Fruit fly (Drosophila melanogaster) whole organism, embryonic: ENCODE data around the gene CG11052.

ENCODE experiments used
- Ada2b ChIP-seq: fragments of 200-800 bp; sonication (Bioruptor generic); IDR thresholded peaks from 2 replicates; pipeline ENCODE4 v1.3.6; 2022; ENCODE audit warnings: missing biosample characterization, missing genetic modification characterization
- Atf-2 ChIP-seq: fragments of 200-800 bp; sonication (Bioruptor generic); optimal IDR thresholded peaks from 2 replicates; lab custom pipeline; 2016; ENCODE audit warnings: missing biosample characterization, missing genetic modification characterization
- Awh ChIP-seq: fragments of 200-800 bp; sonication (Bioruptor generic); IDR thresholded peaks from 2 replicates; pipeline ENCODE4, ENCODE4 v1.3.6; 2022; ENCODE audit warnings: missing biosample characterization, missing genetic modification characterization
- CG10274 ChIP-seq: fragments of 200-800 bp; sonication (Bioruptor generic); optimal IDR thresholded peaks from 3 replicates; lab custom pipeline; 2017; ENCODE audit warnings: missing biosample characterization, mild to moderate bottlenecking, missing genetic modification characterization
- CG10321 ChIP-seq: fragments of 200-800 bp; sonication (Bioruptor generic); IDR thresholded peaks from 2 replicates; pipeline ENCODE4 v1.3.6; 2022; ENCODE audit warnings: missing biosample characterization, missing genetic modification characterization
- CG10462 ChIP-seq: fragments of 200-800 bp; sonication (Bioruptor generic); optimal IDR thresholded peaks from 2 replicates; lab custom pipeline; 2016; ENCODE audit warnings: missing biosample characterization, missing genetic modification characterization
- CG12769 ChIP-seq: fragments of 200-800 bp; sonication (Bioruptor generic); optimal IDR thresholded peaks from 2 replicates; lab custom pipeline; 2019; ENCODE audit warnings: missing biosample characterization, mild to moderate bottlenecking, missing genetic modification characterization, moderate library complexity
- CG14710 ChIP-seq: fragments of 200-800 bp; sonication (Bioruptor generic); optimal IDR thresholded peaks from 3 replicates; lab custom pipeline; 2019; ENCODE audit warnings: missing biosample characterization, mild to moderate bottlenecking, missing genetic modification characterization, moderate library complexity
- CG15073 ChIP-seq: fragments of 200-800 bp; sonication (Bioruptor generic); optimal IDR thresholded peaks from 2 replicates; lab custom pipeline; 2016; ENCODE audit warnings: missing biosample characterization, missing genetic modification characterization
- CG17361 ChIP-seq: fragments of 200-800 bp; sonication (Bioruptor generic); IDR thresholded peaks from 3 replicates; pipeline ENCODE4 v1.3.6; 2022; ENCODE audit warnings: missing biosample characterization, missing genetic modification characterization
- CG17385 ChIP-seq: fragments of 200-800 bp; sonication (Bioruptor generic); optimal IDR thresholded peaks from 3 replicates; lab custom pipeline; 2018; ENCODE audit warnings: missing biosample characterization, mild to moderate bottlenecking, missing genetic modification characterization
- CG3163 ChIP-seq: fragments of 200-800 bp; sonication (Bioruptor generic); optimal IDR thresholded peaks from 3 replicates; lab custom pipeline; 2016; ENCODE audit warnings: missing biosample characterization, missing genetic modification characterization
- CG3407 ChIP-seq: fragments of 200-800 bp; sonication (Bioruptor generic); optimal IDR thresholded peaks from 2 replicates; lab custom pipeline; 2018; ENCODE audit warnings: missing biosample characterization, mild to moderate bottlenecking, missing genetic modification characterization
- CG42726 ChIP-seq: fragments of 200-800 bp; sonication (Bioruptor generic); IDR thresholded peaks from 2 replicates; pipeline ENCODE4 v1.3.6; 2022; ENCODE audit warnings: missing biosample characterization, missing genetic modification characterization; ENCODE audit not compliant: partially characterized antibody
- CG5180 ChIP-seq: fragments of 200-800 bp; sonication (Bioruptor generic); optimal IDR thresholded peaks from 3 replicates; lab custom pipeline; 2017; ENCODE audit warnings: missing biosample characterization, missing genetic modification characterization, mild to moderate bottlenecking, moderate library complexity, missing genetic modification reagents
- CG8478 ChIP-seq: fragments of >200 bp; optimal IDR thresholded peaks from 2 replicates; lab custom pipeline; 2018
- CG9727 ChIP-seq: fragments of 200-800 bp; sonication (Bioruptor generic); optimal IDR thresholded peaks from 3 replicates; lab custom pipeline; 2017; ENCODE audit warnings: missing biosample characterization, mild to moderate bottlenecking, missing genetic modification characterization
- D19A ChIP-seq: fragments of 200-800 bp; optimal IDR thresholded peaks from 3 replicates; lab custom pipeline; 2019; ENCODE audit warnings: missing biosample characterization, mild to moderate bottlenecking, missing genetic modification characterization, moderate library complexity
- Deaf1 ChIP-seq: fragments of 200-800 bp; optimal IDR thresholded peaks from 3 replicates; lab custom pipeline; 2019; ENCODE audit warnings: missing biosample characterization, mild to moderate bottlenecking, missing genetic modification characterization, moderate library complexity
- Drgx ChIP-seq: fragments of 200-800 bp; sonication (Bioruptor generic); IDR thresholded peaks from 2 replicates; pipeline ENCODE4 v1.3.6; 2022; ENCODE audit warnings: missing biosample characterization, missing genetic modification characterization
- Med ChIP-seq: fragments of 200-800 bp; sonication (Bioruptor generic); peaks from one replicate; lab custom pipeline; 2016; ENCODE audit warnings: missing biosample characterization, missing genetic modification characterization, mild to moderate bottlenecking, inconsistent platforms, moderate library complexity
- Pdp1 ChIP-seq, 2 experiments: fragments of 200-800 bp; sonication (Bioruptor generic); optimal IDR thresholded peaks; 3 replicates each; lab custom pipeline; 2016; ENCODE audit warnings: missing biosample characterization in 2 of 2, missing genetic modification characterization in 2 of 2, mild to moderate bottlenecking in 1 of 2, moderate library complexity in 1 of 2
- Trl ChIP-seq, 3 experiments: fragments of >200 bp in 2 of 3; fragments of 200-800 bp in 1 of 3; sonication (Bioruptor generic) in 1 of 3; optimal IDR thresholded peaks; 2 replicates in 1 of 3; 3 replicates in 2 of 3; lab custom pipeline; 2016 to 2017; ENCODE audit warnings: missing biosample characterization in 1 of 3, missing genetic modification characterization in 1 of 3
- abd-A ChIP-seq: fragments of 200-800 bp; sonication (Bioruptor generic); optimal IDR thresholded peaks from 3 replicates; lab custom pipeline; 2019; ENCODE audit warnings: missing biosample characterization, mild to moderate bottlenecking, missing genetic modification characterization, moderate library complexity
- aop ChIP-seq: fragments of 200-800 bp; sonication (Bioruptor generic); IDR thresholded peaks from 2 replicates; pipeline ENCODE4 v1.3.6; 2022; ENCODE audit warnings: missing biosample characterization, missing genetic modification characterization
- ara ChIP-seq: fragments of 200-800 bp; sonication (Bioruptor generic); IDR thresholded peaks from 2 replicates; pipeline ENCODE4 v1.3.6; 2022; ENCODE audit warnings: missing biosample characterization, missing genetic modification characterization
- ase ChIP-seq: fragments of 200-800 bp; sonication (Bioruptor generic); IDR thresholded peaks from 3 replicates; pipeline ENCODE4 v1.3.6; 2022; ENCODE audit warnings: missing biosample characterization, missing genetic modification characterization
- ash1 ChIP-seq: fragments of 200-800 bp; sonication (Bioruptor generic); optimal IDR thresholded peaks from 2 replicates; lab custom pipeline; 2018; ENCODE audit warnings: missing biosample characterization, mild to moderate bottlenecking, missing genetic modification characterization
- ato ChIP-seq: fragments of 200-800 bp; sonication (Bioruptor generic); IDR thresholded peaks from 2 replicates; pipeline ENCODE4 v1.3.6; 2022; ENCODE audit warnings: missing biosample characterization, missing genetic modification characterization; ENCODE audit not compliant: partially characterized antibody
- chif ChIP-seq, 2 experiments: fragments of 200-800 bp; sonication (Bioruptor generic); optimal IDR thresholded peaks; 3 replicates each; lab custom pipeline; 2016; ENCODE audit warnings: missing biosample characterization in 2 of 2, missing genetic modification characterization in 2 of 2
- corto ChIP-seq: fragments of 200-800 bp; sonication (Bioruptor generic); optimal IDR thresholded peaks from 2 replicates; lab custom pipeline; 2016; ENCODE audit warnings: missing biosample characterization, mild to moderate bottlenecking, missing genetic modification characterization, moderate library complexity
- en ChIP-seq: fragments of 200-800 bp; sonication (Bioruptor generic); optimal IDR thresholded peaks from 2 replicates; lab custom pipeline; 2016; ENCODE audit warnings: missing biosample characterization, missing genetic modification characterization
- fd102C ChIP-seq: fragments of 200-800 bp; sonication (Bioruptor generic); optimal IDR thresholded peaks from 2 replicates; lab custom pipeline; 2018; ENCODE audit warnings: missing biosample characterization, mild to moderate bottlenecking, missing genetic modification characterization, moderate library complexity
- fd64A ChIP-seq: fragments of 200-800 bp; sonication (Bioruptor generic); optimal IDR thresholded peaks from 3 replicates; lab custom pipeline; 2018; ENCODE audit warnings: missing biosample characterization, mild to moderate bottlenecking, missing genetic modification characterization
- gfzf ChIP-seq: fragments of 200-800 bp; sonication (Bioruptor generic); optimal IDR thresholded peaks from 2 replicates; lab custom pipeline; 2016; ENCODE audit warnings: missing biosample characterization, mild to moderate bottlenecking, missing genetic modification characterization, moderate library complexity
- her ChIP-seq: fragments of 200-800 bp; sonication (Bioruptor generic); optimal IDR thresholded peaks from 2 replicates; lab custom pipeline; 2016; ENCODE audit warnings: missing biosample characterization, missing genetic modification characterization
- insv ChIP-seq, 2 experiments: fragments of 200-800 bp; sonication (Bioruptor generic); optimal IDR thresholded peaks; 3 replicates each; lab custom pipeline; 2016 to 2018; ENCODE audit warnings: missing biosample characterization in 2 of 2, missing genetic modification characterization in 2 of 2
- nau ChIP-seq: fragments of 200-800 bp; sonication (Bioruptor generic); optimal IDR thresholded peaks from 3 replicates; lab custom pipeline; 2017; ENCODE audit warnings: missing biosample characterization, mild to moderate bottlenecking, missing genetic modification characterization, missing genetic modification reagents
- nerfin-2 ChIP-seq: fragments of 200-800 bp; sonication (Bioruptor generic); IDR thresholded peaks from 2 replicates; pipeline ENCODE4 v1.3.6; 2022; ENCODE audit warnings: missing biosample characterization, missing genetic modification characterization; ENCODE audit not compliant: partially characterized antibody
- otp ChIP-seq: fragments of 200-800 bp; sonication (Bioruptor generic); IDR thresholded peaks from 3 replicates; pipeline ENCODE4, ENCODE4 v1.3.6; 2022; ENCODE audit warnings: missing biosample characterization, missing genetic modification characterization
- pros ChIP-seq: fragments of 200-800 bp; sonication (Bioruptor generic); optimal IDR thresholded peaks from 3 replicates; lab custom pipeline; 2019; ENCODE audit warnings: missing biosample characterization, mild to moderate bottlenecking, missing genetic modification characterization, moderate library complexity
- pzg ChIP-seq: fragments of 200-800 bp; sonication (Bioruptor generic); optimal IDR thresholded peaks from 3 replicates; lab custom pipeline; 2018; ENCODE audit warnings: missing biosample characterization, mild to moderate bottlenecking, missing genetic modification characterization, moderate library complexity
- schlank ChIP-seq: fragments of 200-800 bp; sonication (Bioruptor generic); optimal IDR thresholded peaks from 2 replicates; lab custom pipeline; 2018; ENCODE audit warnings: missing biosample characterization, mild to moderate bottlenecking, missing genetic modification characterization
- scrt ChIP-seq: fragments of 200-800 bp; sonication (Bioruptor generic); optimal IDR thresholded peaks from 2 replicates; lab custom pipeline; 2018; ENCODE audit warnings: missing biosample characterization, mild to moderate bottlenecking, missing genetic modification characterization, moderate library complexity
- sens-2 ChIP-seq: fragments of 200-800 bp; sonication (Bioruptor generic); IDR thresholded peaks from 2 replicates; pipeline ENCODE4 v1.3.6; 2022; ENCODE audit warnings: missing biosample characterization, missing genetic modification characterization
- sima ChIP-seq: fragments of 200-800 bp; sonication (Bioruptor generic); optimal IDR thresholded peaks from 2 replicates; lab custom pipeline; 2016; ENCODE audit warnings: missing biosample characterization, missing genetic modification characterization
- tna ChIP-seq: fragments of 200-800 bp; sonication (Bioruptor generic); IDR thresholded peaks from 2 replicates; pipeline ENCODE4 v1.3.6; 2022; ENCODE audit warnings: missing biosample characterization, missing genetic modification characterization; ENCODE audit not compliant: partially characterized antibody
- yki ChIP-seq: fragments of >200 bp; optimal IDR thresholded peaks from 3 replicates; lab custom pipeline; 2018
- zen ChIP-seq: fragments of 200-800 bp; sonication (Bioruptor generic); optimal IDR thresholded peaks from 3 replicates; lab custom pipeline; 2018; ENCODE audit warnings: missing biosample characterization, mild to moderate bottlenecking, missing genetic modification characterization, moderate library complexity

Gene CG11052

dm6 chr3R:7967801-7968200 lies 41.3 kb downstream of the CG11052 start (continued):
- TF ChIP-seq en (no peak), insv (GFP tag; optimal IDR thresholded peaks at IDR 0.05; lab: Kevin White, UChicago) (no peak), CG8478 (lab: Kevin White, UChicago) (no peak), gfzf (no peak), ara (GFP tag; lab: Robert Waterston, UW) (0 out of 2 replicates have a peak, but pooled peaks have one; percentile 39), nerfin-2 (GFP tag; lab: Robert Waterston, UW) (no peak), CG10462 (GFP tag; lab: Kevin White, UChicago) (no peak), pzg (GFP tag; lab: Kevin White, UChicago) (no peak), yki (lab: Kevin White, UChicago) (peak; percentile 29), CG17385 (peak; percentile 33), ato (no peak), Ada2b (GFP tag; lab: Robert Waterston, UW) (no peak), CG3163 (peak; percentile 12), chif (GFP tag; optimal IDR thresholded peaks at IDR 0.05; lab: Kevin White, UChicago) (no peak), Awh (no peak), her (no peak), fd64A (no peak), CG14710 (tag; lab: Kevin White, UChicago) (no peak), tna (no peak), nau (GFP tag; lab: Kevin White, UChicago) (no peak), scrt (GFP tag; lab: Kevin White, UChicago) (no peak), zen (tag; lab: Kevin White, UChicago) (no peak), CG9727 (GFP tag; lab: Kevin White, UChicago) (no peak), pros (no peak)
- TF ChIP-seq, all 482 proteins: peak for 12

DNA sequence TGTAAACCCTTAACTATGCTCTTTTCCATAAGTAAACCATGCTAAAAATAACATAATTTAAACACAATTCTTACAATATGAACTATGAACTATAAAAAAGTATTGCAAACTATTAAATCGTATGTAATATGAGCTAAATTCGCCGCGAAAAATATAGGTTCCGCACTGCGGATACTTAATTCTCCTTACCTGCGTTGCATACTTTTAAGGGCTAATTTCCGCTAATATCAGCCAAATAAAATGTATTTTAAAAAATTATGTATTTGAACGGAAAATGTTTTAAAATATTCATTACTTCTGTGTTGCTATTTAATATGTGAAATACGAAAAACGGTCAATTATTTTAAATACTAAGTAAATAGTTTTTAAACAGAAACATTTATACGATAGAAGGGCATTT lies 41.8 kb downstream of the CG11052 start, which contains the start of gene dsx:
TSS of gene dsx (minus strand) at position 62 of the 400 bp plus-strand sequence.
- TF ChIP-seq CG17361 (GFP tag; lab: Robert Waterston, UW) (0 out of 3 replicates have a peak, but pooled peaks have one; percentile 18), corto (no peak), sens-2 (GFP tag; lab: Robert Waterston, UW) (no peak), aop (GFP tag; lab: Robert Waterston, UW) (no peak), CG12769 (no peak), CG15073 (GFP tag; lab: Kevin White, UChicago) (no peak), CG10274 (peak; percentile 78), D19A (peak; percentile 7), tna (no peak)

DNA sequence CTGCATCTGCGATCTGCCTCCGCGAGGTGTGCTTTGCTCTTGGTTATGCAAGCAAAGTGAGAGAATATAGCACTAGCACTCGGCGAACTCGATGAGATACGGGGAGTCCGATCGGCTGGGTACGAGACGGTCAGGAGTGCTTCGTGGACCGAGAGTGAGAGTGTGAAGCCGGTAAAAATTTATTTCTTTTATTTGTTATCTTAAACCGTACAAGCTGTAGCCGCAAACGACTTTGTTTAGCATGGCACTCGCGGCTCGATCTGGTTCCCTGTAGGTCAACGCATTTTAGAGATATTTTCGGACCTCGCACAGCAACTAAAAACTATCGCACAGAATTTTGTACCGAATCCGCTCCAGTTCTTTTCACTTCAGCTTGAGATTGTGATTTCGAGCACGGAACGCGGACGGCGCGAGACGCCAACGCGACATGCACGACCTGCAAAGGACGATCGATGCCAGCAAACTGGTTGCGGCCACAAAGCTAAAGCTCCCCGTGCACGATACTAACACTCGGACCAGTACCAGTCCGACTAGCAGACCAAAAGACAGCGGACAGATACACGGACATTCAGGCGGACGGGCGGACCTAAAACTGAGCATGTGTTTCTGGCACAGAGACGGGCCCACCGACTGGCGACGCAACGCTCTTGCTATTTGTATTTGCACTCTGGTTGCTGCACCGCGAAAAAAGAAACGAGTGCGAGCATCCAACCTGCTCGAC lies 42.4 kb downstream of the CG11052 start:
- TF ChIP-seq Drgx (GFP tag; lab: Robert Waterston, UW) (peak; percentile 48), ase (no peak), otp (GFP tag; lab: Robert Waterston, UW) (0 out of 3 replicates have a peak, but pooled peaks have one; percentile 8), CG5180 (peak; percentile 56), Deaf1 (peak; percentile 49), fd102C (GFP tag; lab: Kevin White, UChicago) (no peak), Pdp1 (GFP tag; optimal IDR thresholded peaks at IDR 0.05; lab: Kevin White, UChicago) (peak in 1 of 2 experiments; percentile 30), CG12769 (no peak), CG10321 (GFP tag; lab: Robert Waterston, UW) (no peak), Atf-2 (GFP tag; lab: Kevin White, UChicago) (no peak), CG3407 (GFP tag; lab: Kevin White, UChicago) (no peak), sima (GFP tag; lab: Kevin White, UChicago) (no peak), schlank (tag; lab: Kevin White, UChicago) (no peak), ash1 (GFP tag; lab: Kevin White, UChicago) (no peak), Med (GFP tag; lab: Kevin White, UChicago) (peak; percentile 36), CG42726 (GFP tag; lab: Robert Waterston, UW) (0 out of 2 replicates have a peak, but pooled peaks have one; percentile 7), abd-A (tag; lab: Kevin White, UChicago) (no peak), Trl (optimal IDR thresholded peaks at IDR 0.05; lab: Kevin White, UChicago) (peak in 1 of 2 experiments; percentile 5), Trl (GFP tag; optimal IDR thresholded peaks at IDR 0.05; lab: Kevin White, UChicago) (no peak)
